Worm (Caenorhabditis elegans) whole organism, L1 larva: ENCODE results near the gene F21E9.2.

ENCODE experiments used
- C16A3.4 ChIP-seq: fragments of 150-350 bp; optimal IDR thresholded peaks from 2 replicates; lab custom pipeline; 2014; ENCODE audit warnings: missing biosample characterization, missing genetic modification characterization
- Y116A8C.19 ChIP-seq: sonication (generic microtip); optimal IDR thresholded peaks from 2 replicates; lab custom pipeline; 2016; ENCODE audit warnings: missing compliant biosample characterization, missing genetic modification characterization, borderline replicate concordance
- ama-1 ChIP-seq: fragments of 150-350 bp; optimal IDR thresholded peaks from 2 replicates; lab custom pipeline; 2014
- ceh-88 ChIP-seq: fragments of 200-800 bp; sonication (Bioruptor generic); IDR thresholded peaks from 2 replicates; pipeline ENCODE4 v1.3.6; 2022; ENCODE audit warnings: missing genetic modification characterization, missing compliant biosample characterization
- dpl-1 ChIP-seq, 3 experiments: fragments of 150-350 bp in 2 of 3; sonication (generic microtip) in 1 of 3; optimal IDR thresholded peaks; 2 replicates each; lab custom pipeline; 2014 to 2017; ENCODE audit warnings: missing biosample characterization in 3 of 3, missing genetic modification characterization in 3 of 3, missing genetic modification reagents in 3 of 3
- dsc-1 ChIP-seq: sonication (generic microtip); optimal IDR thresholded peaks from 2 replicates; lab custom pipeline; 2016; ENCODE audit warnings: mild to moderate bottlenecking, missing genetic modification characterization, missing compliant biosample characterization
- efl-1 ChIP-seq, 4 experiments: fragments of 150-350 bp; optimal IDR thresholded peaks in 3 of 4; peaks in 1 of 4; 1 replicate in 1 of 4; 2 replicates in 3 of 4; lab custom pipeline; 2014; ENCODE audit warnings: missing biosample characterization in 2 of 4, missing genetic modification characterization in 2 of 4, missing genetic modification reagents in 2 of 4
- elt-2 ChIP-seq: sonication (generic microtip); optimal IDR thresholded peaks from 2 replicates; lab custom pipeline; 2016; ENCODE audit warnings: missing genetic modification characterization, mild to moderate bottlenecking, inconsistent platforms, missing compliant biosample characterization, missing genetic modification reagents
- elt-3 ChIP-seq, 6 experiments: fragments of 150-350 bp in 1 of 6; sonication (generic microtip); optimal IDR thresholded peaks; 2 replicates each; lab custom pipeline; 2017 to 2018; ENCODE audit warnings: missing biosample characterization in 6 of 6, missing genetic modification characterization in 6 of 6, inconsistent platforms in 1 of 6
- ets-5 ChIP-seq: fragments of 200-800 bp; sonication (Bioruptor generic); IDR thresholded peaks from 2 replicates; pipeline ENCODE4 v1.3.6; 2022; ENCODE audit warnings: missing genetic modification characterization, missing compliant biosample characterization
- grh-1 ChIP-seq: fragments of 200-800 bp; sonication (Bioruptor generic); IDR thresholded peaks from 2 replicates; pipeline ENCODE4 v1.3.6; 2022; ENCODE audit warnings: missing genetic modification reagents, missing genetic modification characterization, missing compliant biosample characterization
- hlh-4 ChIP-seq: sonication (generic microtip); optimal IDR thresholded peaks from 2 replicates; lab custom pipeline; 2016; ENCODE audit warnings: mild to moderate bottlenecking, missing genetic modification characterization, missing compliant biosample characterization
- irx-1 ChIP-seq: sonication (generic microtip); optimal IDR thresholded peaks from 2 replicates; lab custom pipeline; 2016; ENCODE audit warnings: missing genetic modification characterization, missing compliant biosample characterization
- lin-13 ChIP-seq: fragments of 150-350 bp; optimal IDR thresholded peaks from 2 replicates; lab custom pipeline; 2014; ENCODE audit warnings: missing biosample characterization, missing genetic modification reagents, missing genetic modification characterization
- lsy-2 ChIP-seq, 2 experiments: fragments of 150-350 bp; optimal IDR thresholded peaks; 2 replicates each; lab custom pipeline; 2014; ENCODE audit warnings: missing biosample characterization in 2 of 2, missing genetic modification characterization in 2 of 2
- mdl-1 ChIP-seq, 2 experiments: fragments of 150-350 bp; optimal IDR thresholded peaks; 2 replicates each; lab custom pipeline; 2014 to 2017; ENCODE audit warnings: missing biosample characterization in 2 of 2, missing genetic modification characterization in 2 of 2, inconsistent platforms in 1 of 2
- nhr-20 ChIP-seq: sonication (generic microtip); optimal IDR thresholded peaks from 2 replicates; lab custom pipeline; 2016; ENCODE audit warnings: mild to moderate bottlenecking, missing genetic modification characterization, missing compliant biosample characterization
- nhr-237 ChIP-seq: fragments of 150-350 bp; optimal IDR thresholded peaks from 2 replicates; lab custom pipeline; 2014; ENCODE audit warnings: missing biosample characterization, missing genetic modification characterization
- nhr-47 ChIP-seq: sonication (generic microtip); optimal IDR thresholded peaks from 2 replicates; lab custom pipeline; 2016; ENCODE audit warnings: mild to moderate bottlenecking, missing genetic modification characterization, moderate library complexity, missing compliant biosample characterization
- nhr-84 ChIP-seq: sonication (generic microtip); optimal IDR thresholded peaks from 2 replicates; lab custom pipeline; 2017; ENCODE audit warnings: missing biosample characterization, missing genetic modification characterization
- nhr-85 ChIP-seq: sonication (generic microtip); peaks from one replicate; lab custom pipeline; 2016; ENCODE audit warnings: missing genetic modification characterization, inconsistent platforms, missing compliant biosample characterization
- pag-3 ChIP-seq: sonication (generic microtip); optimal IDR thresholded peaks from 2 replicates; lab custom pipeline; 2017; ENCODE audit warnings: missing genetic modification characterization, mild to moderate bottlenecking, missing compliant biosample characterization, antibody characterized with exemption, borderline replicate concordance; ENCODE audit not compliant: insufficient read depth
- pax-3 ChIP-seq: fragments of 200-800 bp; sonication (Bioruptor generic); optimal IDR thresholded peaks from 2 replicates; lab custom pipeline; 2018; ENCODE audit warnings: mild to moderate bottlenecking, missing genetic modification characterization, moderate library complexity, missing compliant biosample characterization
- snpc-4 ChIP-seq: fragments of 150-350 bp; optimal IDR thresholded peaks from 2 replicates; lab custom pipeline; 2014; ENCODE audit warnings: missing biosample characterization, missing genetic modification characterization
- sox-4 ChIP-seq: sonication (generic microtip); optimal IDR thresholded peaks from 2 replicates; lab custom pipeline; 2016; ENCODE audit warnings: missing genetic modification characterization, missing compliant biosample characterization
- sup-37 ChIP-seq: fragments of 200-800 bp; sonication (Bioruptor generic); optimal IDR thresholded peaks from 2 replicates; lab custom pipeline; 2018; ENCODE audit warnings: mild to moderate bottlenecking, missing genetic modification characterization, missing compliant biosample characterization
- swsn-7 ChIP-seq: sonication (generic microtip); optimal IDR thresholded peaks from 2 replicates; lab custom pipeline; 2016; ENCODE audit warnings: missing genetic modification characterization, missing compliant biosample characterization
- unc-86 ChIP-seq: sonication (generic microtip); optimal IDR thresholded peaks from 2 replicates; lab custom pipeline; 2016; ENCODE audit warnings: missing genetic modification characterization, missing compliant biosample characterization
- xbp-1 ChIP-seq: sonication (generic microtip); optimal IDR thresholded peaks from 2 replicates; lab custom pipeline; 2016; ENCODE audit warnings: missing genetic modification characterization, missing compliant biosample characterization
- zip-4 ChIP-seq: fragments of 200-800 bp; sonication (Bioruptor generic); optimal IDR thresholded peaks from 2 replicates; lab custom pipeline; 2018; ENCODE audit warnings: mild to moderate bottlenecking, missing genetic modification characterization, moderate library complexity, missing compliant biosample characterization
- ztf-11 ChIP-seq, 2 experiments: sonication (generic microtip); optimal IDR thresholded peaks; 2 replicates each; lab custom pipeline; 2016 to 2017; ENCODE audit warnings: missing genetic modification characterization in 2 of 2, missing biosample characterization in 1 of 2, missing compliant biosample characterization in 1 of 2
- ztf-4 ChIP-seq: fragments of 150-350 bp; optimal IDR thresholded peaks from 2 replicates; lab custom pipeline; 2014; ENCODE audit warnings: missing biosample characterization, missing genetic modification characterization

Gene F21E9.2

ce11 chrX:1371688-1372087 is 41.9 kb upstream of the F21E9.2 start, which contains the start of gene fbxa-190:
fbxa-190 (plus strand) TSS chrX:1372012.
- no peak for TF ChIP-seq nhr-85
- TF ChIP-seq nhr-47 (tag; lab: Kevin White, UChicago) = no peak
- TF ChIP-seq elt-2 = peak; percentile 32
- TF ChIP-seq, all 84 proteins: peak for 1

- no peak for TF ChIP-seq lsy-2 (tag; optimal IDR thresholded peaks at IDR 0.05; lab: Kevin White, UChicago)
- TF ChIP-seq dpl-1 (GFP tag; optimal IDR thresholded peaks at IDR 0.05; lab: Kevin White, UChicago) = no peak
- no peak for TF ChIP-seq xbp-1 (tag; lab: Kevin White, UChicago)
- TF ChIP-seq dsc-1 (tag; lab: Kevin White, UChicago) = peak; percentile 51
- TF ChIP-seq hlh-4 (tag; lab: Kevin White, UChicago) = no peak
- no peak for TF ChIP-seq lin-13 (GFP tag; lab: Kevin White, UChicago)
- TF ChIP-seq ztf-11 (tag; optimal IDR thresholded peaks at IDR 0.05; lab: Kevin White, UChicago) = no peak
- no peak for TF ChIP-seq sup-37
Measured at ce11 chrX:1370736-1371281, 41.1 kb upstream of the F21E9.2 start, which contains the start of gene F56C3.7. F56C3.7 (minus strand) TSS chrX:1370786.

DNA sequence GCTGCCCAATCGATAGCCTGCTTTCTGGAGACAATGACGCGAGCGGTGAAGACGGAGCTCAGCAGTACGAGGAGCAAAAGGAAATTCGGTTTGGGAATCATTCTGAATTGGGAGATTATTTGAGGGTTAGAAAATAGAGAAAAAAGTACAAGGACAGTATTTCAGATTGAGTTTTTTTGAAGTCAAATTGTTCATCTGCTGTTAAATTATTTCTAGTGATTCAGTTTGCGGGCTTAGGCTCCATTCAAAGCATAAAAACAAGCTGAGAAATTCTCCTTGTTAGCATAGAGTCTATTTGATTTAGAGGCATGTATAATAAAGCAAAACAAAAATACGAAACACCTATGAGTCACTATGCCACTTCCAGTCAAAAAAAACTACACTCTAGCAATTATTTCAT is 37.7 kb upstream of the F21E9.2 start, which contains the start of gene dgn-2:
Gene dgn-2 (minus strand): TSS at position 101 of the 400 bp plus-strand sequence.
- TF ChIP-seq Y116A8C.19 (no peak), lin-13 (GFP tag; lab: Kevin White, UChicago) (no peak), nhr-20 (tag; lab: Kevin White, UChicago) (no peak), efl-1 (optimal IDR thresholded peaks at IDR 0.05; lab: Kevin White, UChicago) (no peak), efl-1 (GFP tag; optimal IDR thresholded peaks at IDR 0.05 in 1 of 2; lab: Kevin White, UChicago) (no peak), nhr-237 (no peak), C16A3.4 (tag; lab: Kevin White, UChicago) (no peak), elt-2 (no peak), ama-1 (lab: Kevin White, UChicago) (no peak), ceh-88 (GFP tag; lab: Robert Waterston, UW) (no peak), swsn-7 (tag; lab: Kevin White, UChicago) (no peak), pag-3 (tag; lab: Kevin White, UChicago) (no peak), mdl-1 (tag; optimal IDR thresholded peaks at IDR 0.05; lab: Kevin White, UChicago) (no peak), zip-4 (GFP tag; lab: Kevin White, UChicago) (no peak)

DNA sequence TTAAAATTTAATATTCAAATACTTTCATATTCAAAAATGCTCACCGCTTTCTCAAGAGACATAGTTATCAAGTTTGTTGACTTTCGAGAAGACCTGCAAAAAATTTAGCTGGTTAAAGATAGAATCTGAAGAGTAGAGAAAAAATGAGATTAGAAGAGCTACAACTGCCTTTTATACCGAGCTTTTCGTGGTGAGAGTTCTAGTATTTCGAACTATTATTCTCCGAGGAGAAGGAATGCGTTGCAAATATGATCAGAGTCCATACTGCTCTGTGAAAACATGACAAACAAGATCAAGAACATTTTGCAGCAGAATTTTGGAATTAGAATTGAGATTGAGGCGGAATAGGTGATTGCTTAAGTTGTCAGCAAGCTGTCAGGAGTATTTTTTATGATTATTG is 30.9 kb upstream of the F21E9.2 start, which contains the start of gene F56C3.4:
Gene F56C3.4 (minus strand): TSS at position 101 of the 400 bp plus-strand sequence.
- TF ChIP-seq irx-1 (tag; lab: Kevin White, UChicago) = no peak
- no peak for TF ChIP-seq dsc-1 (tag; lab: Kevin White, UChicago)
- TF ChIP-seq nhr-85 = no peak
- no peak for TF ChIP-seq ztf-4 (tag; lab: Kevin White, UChicago)
- no peak for TF ChIP-seq swsn-7 (tag; lab: Kevin White, UChicago)
- TF ChIP-seq xbp-1 (tag; lab: Kevin White, UChicago) = no peak
- TF ChIP-seq sox-4 = no peak
- TF ChIP-seq nhr-20 (tag; lab: Kevin White, UChicago) = no peak
- no peak for TF ChIP-seq grh-1 (GFP tag; lab: Robert Waterston, UW)
- no peak for TF ChIP-seq ets-5 (GFP tag; lab: Robert Waterston, UW)
- TF ChIP-seq, all 84 proteins: peak for 0

ce11 chrX:1358295-1358694 is 28.5 kb upstream of the F21E9.2 start, which contains the start of gene F56C3.3:
F56C3.3 (minus strand) TSS chrX:1358395.
- TF ChIP-seq snpc-4 (tag; lab: Kevin White, UChicago) = no peak
- no peak for TF ChIP-seq pax-3
- no peak for TF ChIP-seq unc-86 (tag; lab: Kevin White, UChicago)
- no peak for TF ChIP-seq dsc-1 (tag; lab: Kevin White, UChicago)
- no peak for TF ChIP-seq nhr-84 (tag; lab: Kevin White, UChicago)
- no peak for TF ChIP-seq elt-3 (tag; optimal IDR thresholded peaks at IDR 0.05; lab: Kevin White, UChicago)
- TF ChIP-seq, all 84 proteins: peak for 0
